Fruit fly (Drosophila melanogaster) whole organism, embryonic: ENCODE results near the gene CG32767.

Experiments
- CG11247 ChIP-seq: fragments of 200-800 bp; sonication (Bioruptor generic); IDR thresholded peaks from 2 replicates; pipeline ENCODE4 v1.3.6; 2022; ENCODE audit warnings: missing biosample characterization, missing genetic modification characterization
- CG6272 ChIP-seq: fragments of 200-800 bp; sonication (Bioruptor generic); IDR thresholded peaks from 2 replicates; pipeline ENCODE4 v1.3.6; 2022; ENCODE audit warnings: missing biosample characterization, missing genetic modification characterization
- CG9727 ChIP-seq: fragments of 200-800 bp; sonication (Bioruptor generic); optimal IDR thresholded peaks from 3 replicates; lab custom pipeline; 2017; ENCODE audit warnings: missing biosample characterization, mild to moderate bottlenecking, missing genetic modification characterization
- Elba2 ChIP-seq: fragments of 200-800 bp; sonication (Bioruptor generic); optimal IDR thresholded peaks from 3 replicates; lab custom pipeline; 2016; ENCODE audit warnings: missing biosample characterization, missing genetic modification characterization
- Hmx ChIP-seq: fragments of 200-800 bp; sonication (Bioruptor generic); optimal IDR thresholded peaks from 2 replicates; lab custom pipeline; 2016; ENCODE audit warnings: missing biosample characterization, missing genetic modification characterization
- MBD-R2 ChIP-seq: fragments of 200-800 bp; sonication (Bioruptor generic); IDR thresholded peaks from 2 replicates; pipeline ENCODE4 v1.3.6; 2022; ENCODE audit warnings: missing biosample characterization, missing genetic modification characterization
- Ravus ChIP-seq: fragments of 200-800 bp; sonication (Bioruptor generic); IDR thresholded peaks from 2 replicates; pipeline ENCODE4 v1.3.6; 2022; ENCODE audit warnings: missing biosample characterization, missing genetic modification characterization
- amos ChIP-seq: fragments of 200-800 bp; sonication (Bioruptor generic); IDR thresholded peaks from 2 replicates; pipeline ENCODE4 v1.3.6; 2022; ENCODE audit warnings: missing biosample characterization, missing genetic modification characterization; ENCODE audit not compliant: partially characterized antibody
- bcd ChIP-seq: fragments of 200-800 bp; sonication (Bioruptor generic); optimal IDR thresholded peaks from 2 replicates; lab custom pipeline; 2017; ENCODE audit warnings: missing biosample characterization, mild to moderate bottlenecking, missing genetic modification characterization
- jing ChIP-seq: fragments of 200-800 bp; sonication (Bioruptor generic); optimal IDR thresholded peaks from 2 replicates; lab custom pipeline; 2018; ENCODE audit warnings: missing biosample characterization, mild to moderate bottlenecking, missing genetic modification characterization
- usp ChIP-seq: fragments of >200 bp; optimal IDR thresholded peaks from 2 replicates; lab custom pipeline; 2017; ENCODE audit warnings: missing biosample characterization, missing genetic modification characterization

DNA sequence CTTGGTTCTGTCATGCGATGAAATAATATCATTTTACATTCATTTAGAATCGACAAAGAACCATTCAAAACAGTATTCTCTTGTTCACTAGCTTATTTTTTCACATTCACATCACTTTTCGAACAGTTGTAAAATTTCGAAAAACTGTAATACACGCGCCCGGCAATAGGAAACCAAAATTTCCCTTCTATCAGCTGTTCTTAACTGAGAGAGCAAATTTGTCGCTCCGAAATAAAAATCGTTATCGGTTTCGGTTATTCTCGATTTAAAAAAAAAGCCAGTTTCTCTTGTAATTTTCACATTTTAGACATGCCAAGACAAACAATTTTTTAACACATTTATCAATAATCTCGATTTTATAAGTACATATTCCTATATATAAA, 509 bp upstream of the CG32767 start:
- TF ChIP-seq usp, result no peak
- no peak for TF ChIP-seq CG6272 (GFP tag; lab: Robert Waterston, UW)
- no peak for TF ChIP-seq jing (GFP tag; lab: Kevin White, UChicago)
- no peak for TF ChIP-seq MBD-R2 (GFP tag; lab: Robert Waterston, UW)
- TF ChIP-seq Elba2 (GFP tag; lab: Kevin White, UChicago), result no peak
- TF ChIP-seq Hmx (GFP tag; lab: Kevin White, UChicago), result no peak
- no peak for TF ChIP-seq amos (GFP tag; lab: Robert Waterston, UW)
- TF ChIP-seq Ravus (GFP tag; lab: Robert Waterston, UW), result no peak
- no peak for TF ChIP-seq CG11247 (GFP tag; lab: Robert Waterston, UW)
- TF ChIP-seq bcd (GFP tag; lab: Kevin White, UChicago), result no peak
- TF ChIP-seq CG9727 (GFP tag; lab: Kevin White, UChicago), result no peak
